Fruit fly (Drosophila melanogaster) whole organism, wandering third instar larva: ENCODE results near the gene CG14006.

Experiments
- N ChIP-seq: fragments of >200 bp; optimal IDR thresholded peaks from 2 replicates; lab custom pipeline; 2018; ENCODE audit warnings: missing biosample characterization, missing external identifiers, missing genetic modification characterization
- Sp1 ChIP-seq: fragments of 200-800 bp; sonication (Bioruptor generic); optimal IDR thresholded peaks from 3 replicates; lab custom pipeline; 2019; ENCODE audit warnings: missing biosample characterization, mild to moderate bottlenecking, missing genetic modification characterization, moderate library complexity
- br ChIP-seq: fragments of 200-800 bp; sonication (Bioruptor generic); optimal IDR thresholded peaks from 2 replicates; lab custom pipeline; 2016; ENCODE audit warnings: missing biosample characterization, missing genetic modification characterization
- jim ChIP-seq: fragments of 175-275, 200-325 bp; sonication (Bioruptor generic); optimal IDR thresholded peaks from 2 replicates; lab custom pipeline; 2016; ENCODE audit warnings: missing biosample characterization, mild to moderate bottlenecking, missing genetic modification characterization
- rgr ChIP-seq: fragments of 200-800 bp; sonication (Bioruptor generic); optimal IDR thresholded peaks from 3 replicates; lab custom pipeline; 2016; ENCODE audit warnings: missing biosample characterization, mild to moderate bottlenecking, missing genetic modification characterization
- usp ChIP-seq: fragments of >200 bp; optimal IDR thresholded peaks from 2 replicates; lab custom pipeline; 2017; ENCODE audit warnings: missing biosample characterization, missing genetic modification characterization
- woc ChIP-seq: sonication (Bioruptor generic); optimal IDR thresholded peaks from 2 replicates; lab custom pipeline; 2016; ENCODE audit warnings: missing biosample characterization, mild to moderate bottlenecking, missing genetic modification characterization

DNA sequence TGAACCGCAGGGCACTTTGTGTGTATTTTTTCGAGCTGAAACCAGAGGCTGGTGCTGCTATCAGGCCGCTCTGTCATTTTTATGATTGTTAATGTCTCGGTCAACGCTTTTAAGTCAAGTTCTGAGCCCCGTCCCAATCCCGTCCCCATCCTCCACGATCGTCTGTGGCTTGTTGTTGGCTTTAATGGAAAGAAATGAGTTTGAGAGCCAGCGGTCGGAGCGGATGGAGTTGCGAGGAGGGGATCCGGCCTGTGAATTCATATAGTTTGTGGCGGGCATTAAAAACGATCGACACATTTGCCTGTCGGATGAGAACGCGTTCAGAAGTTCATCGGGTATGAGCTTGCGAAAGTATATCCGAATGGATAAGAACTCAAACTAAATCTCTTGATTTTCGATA, 17.2 kb upstream of the CG14006 start, which contains the start of gene CG11029:
- TF ChIP-seq N (GFP tag; lab: Kevin White, UChicago) (no peak), Sp1 (GFP tag; lab: Kevin White, UChicago) (no peak), rgr (GFP tag; lab: Kevin White, UChicago) (no peak), jim (GFP tag; lab: Kevin White, UChicago) (no peak), br (GFP tag; lab: Kevin White, UChicago) (no peak), woc (GFP tag; lab: Kevin White, UChicago) (no peak), usp (GFP tag; lab: Kevin White, UChicago) (no peak)
